Worm (Caenorhabditis elegans) whole organism, L2 larva: ENCODE data around the gene T25B6.6.

Experiments
- ceh-82 ChIP-seq: fragments of 150-350 bp; optimal IDR thresholded peaks from 2 replicates; lab custom pipeline; 2014; ENCODE audit warnings: missing biosample characterization, missing genetic modification characterization
- lin-39 ChIP-seq: fragments of 150-350 bp; optimal IDR thresholded peaks from 2 replicates; lab custom pipeline; 2014; ENCODE audit warnings: missing biosample characterization, missing genetic modification reagents, missing genetic modification characterization
- ztf-11 ChIP-seq: sonication (generic microtip); optimal IDR thresholded peaks from 2 replicates; lab custom pipeline; 2017; ENCODE audit warnings: missing biosample characterization, missing genetic modification characterization

DNA sequence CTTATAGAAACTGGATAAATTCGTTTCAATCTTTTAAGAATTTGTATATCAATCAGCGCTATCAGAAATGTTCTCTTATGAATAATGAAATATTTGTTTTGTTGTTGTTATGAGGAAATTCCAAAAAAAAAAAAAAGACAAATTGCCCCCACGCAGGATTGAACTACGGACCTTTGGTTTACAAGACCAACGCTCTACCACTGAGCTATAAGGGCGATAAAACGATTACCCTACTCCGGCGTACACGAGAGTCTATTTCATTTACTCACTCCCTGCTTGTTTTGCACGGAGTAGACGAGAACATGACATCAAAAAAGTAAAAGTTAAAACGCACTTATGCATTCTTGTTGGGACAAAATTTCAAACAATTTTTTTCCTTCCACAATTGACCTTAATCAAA, 1.6 kb upstream of the T25B6.6 start:
- TF ChIP-seq lin-39 (tag; lab: Kevin White, UChicago) (no peak), ztf-11 (tag; lab: Kevin White, UChicago) (no peak), ceh-82 (tag; lab: Kevin White, UChicago) (no peak)
